Worm (Caenorhabditis elegans): ENCODE results near the gene F37C4.5.

The F37C4.5 gene

DNA sequence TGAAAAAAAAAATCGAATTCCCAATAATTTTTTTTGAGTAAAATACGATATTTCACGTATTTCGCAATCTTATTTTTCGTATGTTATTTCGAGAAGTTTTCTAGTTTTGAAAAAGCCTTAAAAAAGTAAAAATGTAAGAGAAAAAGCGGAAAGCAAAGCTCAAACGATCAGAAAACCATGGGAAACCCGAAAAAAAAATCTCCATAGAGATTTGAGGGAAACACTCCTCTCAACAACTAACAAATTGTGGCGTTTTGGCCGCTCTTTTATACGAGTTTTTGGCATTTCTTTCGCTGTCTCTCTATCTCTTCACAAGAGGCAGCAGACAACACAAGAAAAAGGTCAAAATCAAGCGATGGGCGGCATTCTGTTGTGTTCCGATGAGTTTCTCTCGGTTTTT is 811 bp upstream of the F37C4.5 start:
- TF ChIP-seq nhr-25 (tag; optimal IDR thresholded peaks at IDR 0.05), result peak; percentile 50
- TF ChIP-seq nfya-1 (tag; optimal IDR thresholded peaks at IDR 0.05; ENCODE audit: insufficient read depth), result peak; percentile 58
- TF ChIP-seq elt-2 (tag; optimal IDR thresholded peaks at IDR 0.05), result peak; percentile 55
- TF ChIP-seq nhr-77 (tag; optimal IDR thresholded peaks at IDR 0.05), result no peak
- no peak for TF ChIP-seq sea-2 (GFP tag; optimal IDR thresholded peaks at IDR 0.05)
- peak; percentile 19 for TF ChIP-seq hmg-11 (tag; optimal IDR thresholded peaks at IDR 0.05)
- peak; percentile 37 for TF ChIP-seq lin-15B (tag; optimal IDR thresholded peaks at IDR 0.05)
- peak; percentile 1 for TF ChIP-seq skn-1 (tag; optimal IDR thresholded peaks at IDR 0.05)
- TF ChIP-seq elt-3 (tag; optimal IDR thresholded peaks at IDR 0.05), result no peak
- no peak for TF ChIP-seq nhr-67 (tag; optimal IDR thresholded peaks at IDR 0.05)
- TF ChIP-seq nhr-43 (tag; optimal IDR thresholded peaks at IDR 0.05; ENCODE audit: poor library complexity, severe bottlenecking), result no peak
- no peak for TF ChIP-seq snpc-4 (tag; optimal IDR thresholded peaks at IDR 0.05)
- peak; percentile 23 for TF ChIP-seq fos-1 (tag; optimal IDR thresholded peaks at IDR 0.05)
- TF ChIP-seq jun-1 (tag; optimal IDR thresholded peaks at IDR 0.05), result peak; percentile 14
- TF ChIP-seq pha-4 (tag; optimal IDR thresholded peaks at IDR 0.05), result peak; percentile 44
- TF ChIP-seq ama-1 (optimal IDR thresholded peaks at IDR 0.05), result peak; percentile 89
- no peak for TF ChIP-seq daf-12 (tag; optimal IDR thresholded peaks at IDR 0.05)
- TF ChIP-seq ceh-82 (tag; optimal IDR thresholded peaks at IDR 0.05), result peak; percentile 8

- TF ChIP-seq nhr-25 (tag; optimal IDR thresholded peaks at IDR 0.05) (peak; percentile 9), pha-4 (tag; optimal IDR thresholded peaks at IDR 0.05) (peak; percentile 31), jun-1 (tag; optimal IDR thresholded peaks at IDR 0.05) (no peak)
These were observed 411 bp downstream of the F37C4.5 start for ce11 chrIV:3873195-3873594.

DNA sequence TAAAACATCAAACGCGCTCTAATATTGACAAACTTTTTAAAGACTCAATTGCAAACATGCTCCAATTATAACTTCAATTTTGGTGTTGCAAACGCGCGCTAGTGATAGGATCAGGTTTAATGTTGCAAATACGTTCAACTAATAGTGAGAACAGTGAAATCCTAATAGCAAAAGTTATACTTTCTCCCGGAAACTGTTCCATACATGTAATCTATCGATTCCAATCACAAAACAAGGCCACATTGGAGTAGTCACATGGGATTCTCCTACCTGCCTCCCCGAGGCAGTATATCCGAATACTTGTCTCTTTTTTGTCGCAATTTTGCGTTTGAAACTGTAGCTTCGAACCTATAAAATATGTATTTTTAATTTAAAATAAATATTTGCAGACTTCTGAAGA is 3.7 kb downstream of the F37C4.5 start:
- TF ChIP-seq lsy-12 (tag; optimal IDR thresholded peaks at IDR 0.05) (no peak), mdl-1 (tag; optimal IDR thresholded peaks at IDR 0.05) (no peak), nhr-23 (tag; optimal IDR thresholded peaks at IDR 0.05) (no peak), egl-5 (tag; optimal IDR thresholded peaks at IDR 0.05) (no peak), skn-1 (tag; optimal IDR thresholded peaks at IDR 0.05) (no peak), egl-27 (tag; optimal IDR thresholded peaks at IDR 0.05) (no peak), nhr-77 (tag; optimal IDR thresholded peaks at IDR 0.05) (no peak), nhr-76 (tag; optimal IDR thresholded peaks at IDR 0.05) (no peak), unc-62 (GFP tag; optimal IDR thresholded peaks at IDR 0.05) (no peak), nhr-25 (tag; optimal IDR thresholded peaks at IDR 0.05) (no peak), mml-1 (tag; optimal IDR thresholded peaks at IDR 0.05) (no peak), ZK546.5 (tag; optimal IDR thresholded peaks at IDR 0.05) (no peak), fkh-2 (tag; optimal IDR thresholded peaks at IDR 0.05) (no peak), nhr-67 (tag; optimal IDR thresholded peaks at IDR 0.05) (no peak), tbx-2 (tag; optimal IDR thresholded peaks at IDR 0.05) (no peak)

- TF ChIP-seq nhr-11 (tag; optimal IDR thresholded peaks at IDR 0.05), result no peak
These were observed 6.4 kb downstream of the F37C4.5 start, which contains the start of gene F37C4.4 for ce11 chrIV:3867252-3867651. Gene F37C4.4, plus strand, starts transcription at chrIV:3867309.

- TF ChIP-seq nhr-77 (tag; optimal IDR thresholded peaks at IDR 0.05) (no peak), elt-2 (tag; optimal IDR thresholded peaks at IDR 0.05) (peak; percentile 38), pqm-1 (tag; optimal IDR thresholded peaks at IDR 0.05) (peak; percentile 30), nhr-23 (tag; optimal IDR thresholded peaks at IDR 0.05) (peak; percentile 46), nhr-237 (tag; optimal IDR thresholded peaks at IDR 0.05) (no peak), nhr-76 (tag; optimal IDR thresholded peaks at IDR 0.05) (no peak), nhr-25 (tag; optimal IDR thresholded peaks at IDR 0.05) (peak; percentile 55)
These were observed 7.6 kb downstream of the F37C4.5 start for ce11 chrIV:3866018-3866417.

DNA sequence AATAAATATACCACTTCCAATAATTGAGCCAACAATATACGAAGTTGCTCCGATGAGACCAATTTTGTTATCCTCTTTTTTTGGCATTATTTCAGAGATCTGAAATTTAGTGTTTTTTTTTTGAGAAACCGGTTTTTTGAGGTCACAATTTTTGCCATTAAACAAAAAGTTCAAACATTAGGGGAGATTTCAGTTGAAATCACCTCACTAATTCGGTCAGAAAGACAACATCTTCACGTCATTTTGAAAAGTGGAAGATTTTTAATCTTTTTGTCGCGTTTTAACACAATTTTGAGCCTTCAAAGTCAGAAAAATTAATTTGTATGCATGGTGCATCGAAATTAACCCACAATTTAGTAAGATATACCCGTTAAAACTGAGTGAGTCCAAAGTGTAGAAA is 8.7 kb downstream of the F37C4.5 start, which contains the start of gene aat-8:
Gene aat-8, minus strand, starts transcription at position 101 of the 400 bp plus-strand sequence.
- TF ChIP-seq nhr-11 (tag; optimal IDR thresholded peaks at IDR 0.05) (no peak), lsy-12 (tag; optimal IDR thresholded peaks at IDR 0.05) (no peak), nhr-67 (tag; optimal IDR thresholded peaks at IDR 0.05) (peak; percentile 30), fos-1 (tag; optimal IDR thresholded peaks at IDR 0.05) (no peak), zag-1 (tag; optimal IDR thresholded peaks at IDR 0.05) (no peak), elt-1 (tag; optimal IDR thresholded peaks at IDR 0.05) (no peak), ceh-28 (tag; optimal IDR thresholded peaks at IDR 0.05) (no peak), snpc-4 (tag; optimal IDR thresholded peaks at IDR 0.05) (no peak), hmg-11 (tag; optimal IDR thresholded peaks at IDR 0.05) (no peak)

All from whole organism, L3 larva.